Worm (Caenorhabditis elegans) whole organism, early embryonic: ENCODE measurements around the gene pacl-1.

Experiments used
- B0310.2 ChIP-seq: sonication (generic microtip); optimal IDR thresholded peaks from 2 replicates; lab custom pipeline; 2016; ENCODE audit warnings: mild to moderate bottlenecking, missing genetic modification characterization, missing compliant biosample characterization
- F13C5.2 ChIP-seq: sonication (generic microtip); optimal IDR thresholded peaks from 2 replicates; lab custom pipeline; 2017; ENCODE audit warnings: mild to moderate bottlenecking, missing genetic modification characterization, inconsistent platforms, missing compliant biosample characterization
- aly-1 ChIP-seq: sonication (generic microtip); optimal IDR thresholded peaks from 2 replicates; lab custom pipeline; 2016; ENCODE audit warnings: missing genetic modification characterization, missing compliant biosample characterization
- ama-1 ChIP-seq: fragments of 150-350 bp; optimal IDR thresholded peaks from 2 replicates; lab custom pipeline; 2014
- ceh-13 ChIP-seq: fragments of 200-800 bp; sonication (Bioruptor generic); optimal IDR thresholded peaks from 2 replicates; lab custom pipeline; 2018; ENCODE audit warnings: mild to moderate bottlenecking, missing genetic modification characterization, missing compliant biosample characterization
- ceh-36 ChIP-seq: sonication (generic microtip); optimal IDR thresholded peaks from 2 replicates; lab custom pipeline; 2016; ENCODE audit warnings: missing genetic modification characterization, inconsistent platforms, missing compliant biosample characterization
- ets-7 ChIP-seq: sonication (generic microtip); optimal IDR thresholded peaks from 2 replicates; lab custom pipeline; 2016; ENCODE audit warnings: missing genotype, missing genetic modification characterization, missing compliant biosample characterization
- flt-1 ChIP-seq: fragments of 200-800 bp; sonication (Bioruptor generic); IDR thresholded peaks from 2 replicates; pipeline ENCODE4 v1.3.6; 2022; ENCODE audit warnings: missing genetic modification characterization, missing compliant biosample characterization
- hmbx-1 ChIP-seq: sonication (generic microtip); optimal IDR thresholded peaks from 2 replicates; lab custom pipeline; 2016; ENCODE audit warnings: mild to moderate bottlenecking, missing genetic modification characterization, missing compliant biosample characterization
- hmg-4 ChIP-seq: fragments of 200-800 bp; sonication (Bioruptor generic); optimal IDR thresholded peaks from 2 replicates; lab custom pipeline; 2018; ENCODE audit warnings: mild to moderate bottlenecking, missing genetic modification characterization, missing compliant biosample characterization
- hnd-1 ChIP-seq: sonication (generic microtip); optimal IDR thresholded peaks from 2 replicates; lab custom pipeline; 2016; ENCODE audit warnings: missing genetic modification characterization, missing compliant biosample characterization
- pes-1 ChIP-seq: fragments of 200-800 bp; sonication (Bioruptor generic); IDR thresholded peaks from 2 replicates; pipeline ENCODE4 v1.3.6; 2022; ENCODE audit warnings: missing genetic modification reagents, missing genetic modification characterization, missing compliant biosample characterization
- scrt-1 ChIP-seq: fragments of 200-800 bp; sonication (Bioruptor generic); IDR thresholded peaks from 2 replicates; pipeline ENCODE4 v1.3.6; 2022; ENCODE audit warnings: missing genetic modification characterization, missing compliant biosample characterization
- sea-1 ChIP-seq: fragments of 200-800 bp; sonication (Bioruptor generic); conservative IDR thresholded peaks from 2 replicates; pipeline ENCODE4 v1.3.6; 2022; ENCODE audit warnings: missing genetic modification characterization, missing compliant biosample characterization
- tbx-11 ChIP-seq: fragments of 200-800 bp; sonication (Bioruptor generic); IDR thresholded peaks from 2 replicates; pipeline ENCODE4 v1.3.6; 2022; ENCODE audit warnings: missing genetic modification characterization, missing compliant biosample characterization
- tbx-37 ChIP-seq: fragments of 200-800 bp; sonication (Bioruptor generic); conservative IDR thresholded peaks from 2 replicates; pipeline ENCODE4 v1.3.6; 2022; ENCODE audit warnings: missing genetic modification reagents, missing genetic modification characterization, missing compliant biosample characterization
- tra-4 ChIP-seq: sonication (generic microtip); optimal IDR thresholded peaks from 2 replicates; lab custom pipeline; 2017; ENCODE audit warnings: missing genetic modification characterization, missing compliant biosample characterization

pacl-1 gene

ce11 chrV:16300276-16300675 is 25.0 kb upstream of the pacl-1 start, which contains the start of gene srbc-82:
Gene srbc-82 (plus strand): TSS chrV:16300576.
- TF ChIP-seq tbx-11 (no peak), aly-1 (no peak), F13C5.2 (tag; lab: Kevin White, UChicago) (no peak), scrt-1 (GFP tag; lab: Robert Waterston, UW) (no peak), tbx-37 (no peak), ets-7 (tag; lab: Kevin White, UChicago) (no peak), hnd-1 (tag; lab: Kevin White, UChicago) (no peak), ceh-36 (tag; lab: Kevin White, UChicago) (no peak), hmbx-1 (tag; lab: Kevin White, UChicago) (no peak), ama-1 (lab: Kevin White, UChicago) (no peak), tra-4 (no peak), flt-1 (no peak), hmg-4 (GFP tag; lab: Kevin White, UChicago) (no peak), pes-1 (GFP tag; lab: Robert Waterston, UW) (no peak), sea-1 (GFP tag; lab: Robert Waterston, UW) (no peak), B0310.2 (tag; lab: Kevin White, UChicago) (no peak)

- TF ChIP-seq ceh-36 (tag; lab: Kevin White, UChicago), result no peak
- no peak for TF ChIP-seq ama-1 (lab: Kevin White, UChicago)
- TF ChIP-seq flt-1, result no peak
- no peak for TF ChIP-seq F13C5.2 (tag; lab: Kevin White, UChicago)
- no peak for TF ChIP-seq scrt-1 (GFP tag; lab: Robert Waterston, UW)
- no peak for TF ChIP-seq ceh-13 (GFP tag; lab: Kevin White, UChicago)
- no peak for TF ChIP-seq hmg-4 (GFP tag; lab: Kevin White, UChicago)
- TF ChIP-seq tra-4, result no peak
- TF ChIP-seq hnd-1 (tag; lab: Kevin White, UChicago), result no peak
- TF ChIP-seq tbx-11, result no peak
- no peak for TF ChIP-seq tbx-37
Measured at ce11 chrV:16299834-16300233, 24.6 kb upstream of the pacl-1 start.

ce11 chrV:16298669-16299068 is 23.4 kb upstream of the pacl-1 start, which contains the start of gene srbc-84:
Gene srbc-84 (plus strand): TSS chrV:16298969.
- TF ChIP-seq sea-1 (GFP tag; lab: Robert Waterston, UW) (no peak), flt-1 (no peak), pes-1 (GFP tag; lab: Robert Waterston, UW) (no peak), tbx-37 (no peak), hmg-4 (GFP tag; lab: Kevin White, UChicago) (no peak), ama-1 (lab: Kevin White, UChicago) (no peak), aly-1 (no peak), tra-4 (no peak), hmbx-1 (tag; lab: Kevin White, UChicago) (no peak), B0310.2 (tag; lab: Kevin White, UChicago) (no peak), ceh-36 (tag; lab: Kevin White, UChicago) (no peak), hnd-1 (tag; lab: Kevin White, UChicago) (no peak), ets-7 (tag; lab: Kevin White, UChicago) (no peak)

- TF ChIP-seq aly-1, result no peak
- TF ChIP-seq flt-1, result no peak
- no peak for TF ChIP-seq tbx-11
- TF ChIP-seq tbx-37, result no peak
- no peak for TF ChIP-seq hnd-1 (tag; lab: Kevin White, UChicago)
- no peak for TF ChIP-seq scrt-1 (GFP tag; lab: Robert Waterston, UW)
- no peak for TF ChIP-seq hmg-4 (GFP tag; lab: Kevin White, UChicago)
- no peak for TF ChIP-seq ama-1 (lab: Kevin White, UChicago)
- no peak for TF ChIP-seq ceh-13 (GFP tag; lab: Kevin White, UChicago)
- no peak for TF ChIP-seq B0310.2 (tag; lab: Kevin White, UChicago)
- TF ChIP-seq ceh-36 (tag; lab: Kevin White, UChicago), result no peak
- no peak for TF ChIP-seq sea-1 (GFP tag; lab: Robert Waterston, UW)
- TF ChIP-seq F13C5.2 (tag; lab: Kevin White, UChicago), result no peak
- no peak for TF ChIP-seq tra-4
- no peak for TF ChIP-seq ets-7 (tag; lab: Kevin White, UChicago)
Measured at ce11 chrV:16297070-16297469, 21.8 kb upstream of the pacl-1 start, which contains the start of gene srbc-83. Gene srbc-83 (plus strand): TSS chrV:16297370.

- TF ChIP-seq ama-1 (lab: Kevin White, UChicago), result no peak
- TF ChIP-seq hmg-4 (GFP tag; lab: Kevin White, UChicago), result no peak
- TF ChIP-seq tbx-37, result no peak
- TF ChIP-seq ceh-13 (GFP tag; lab: Kevin White, UChicago), result no peak
- no peak for TF ChIP-seq tbx-11
- no peak for TF ChIP-seq aly-1
- no peak for TF ChIP-seq hnd-1 (tag; lab: Kevin White, UChicago)
- no peak for TF ChIP-seq ceh-36 (tag; lab: Kevin White, UChicago)
- TF ChIP-seq F13C5.2 (tag; lab: Kevin White, UChicago), result no peak
- TF ChIP-seq flt-1, result no peak
- no peak for TF ChIP-seq hmbx-1 (tag; lab: Kevin White, UChicago)
- TF ChIP-seq ets-7 (tag; lab: Kevin White, UChicago), result no peak
- TF ChIP-seq sea-1 (GFP tag; lab: Robert Waterston, UW), result no peak
- TF ChIP-seq tra-4, result no peak
- TF ChIP-seq B0310.2 (tag; lab: Kevin White, UChicago), result no peak
- no peak for TF ChIP-seq scrt-1 (GFP tag; lab: Robert Waterston, UW)
- TF ChIP-seq pes-1 (GFP tag; lab: Robert Waterston, UW), result no peak
Measured at ce11 chrV:16292409-16292808, 17.2 kb upstream of the pacl-1 start, which contains the start of gene oac-5. Gene oac-5 (plus strand): TSS chrV:16292709.

- TF ChIP-seq hmg-4 (GFP tag; lab: Kevin White, UChicago) (no peak), B0310.2 (tag; lab: Kevin White, UChicago) (no peak), flt-1 (no peak), F13C5.2 (tag; lab: Kevin White, UChicago) (no peak), hmbx-1 (tag; lab: Kevin White, UChicago) (no peak), aly-1 (no peak), tbx-37 (no peak), tbx-11 (no peak), tra-4 (no peak), ceh-13 (GFP tag; lab: Kevin White, UChicago) (no peak), sea-1 (GFP tag; lab: Robert Waterston, UW) (no peak), ets-7 (tag; lab: Kevin White, UChicago) (no peak), pes-1 (GFP tag; lab: Robert Waterston, UW) (no peak), hnd-1 (tag; lab: Kevin White, UChicago) (no peak), scrt-1 (GFP tag; lab: Robert Waterston, UW) (no peak), ama-1 (lab: Kevin White, UChicago) (no peak), ceh-36 (tag; lab: Kevin White, UChicago) (no peak)
Measured at ce11 chrV:16287619-16288018, 12.4 kb upstream of the pacl-1 start, which contains the start of gene F28G4.3. Gene F28G4.3 (minus strand): TSS chrV:16287719.
